Worm (Caenorhabditis elegans) whole organism, L2 larva: Measurements from ENCODE around the gene Y55F3AM.21.

Experiments
- C34F6.9 ChIP-seq: fragments of 150-350 bp; optimal IDR thresholded peaks from 2 replicates; lab custom pipeline; 2014; ENCODE audit warnings: missing biosample characterization, missing genetic modification characterization
- R02D3.7 ChIP-seq: fragments of 150-350 bp; optimal IDR thresholded peaks from 2 replicates; lab custom pipeline; 2014; ENCODE audit warnings: missing biosample characterization, missing genetic modification characterization
- ZK546.5 ChIP-seq: sonication (generic microtip); optimal IDR thresholded peaks from 2 replicates; lab custom pipeline; 2017; ENCODE audit warnings: missing biosample characterization, missing genetic modification characterization
- ceh-82 ChIP-seq: fragments of 150-350 bp; optimal IDR thresholded peaks from 2 replicates; lab custom pipeline; 2014; ENCODE audit warnings: missing biosample characterization, missing genetic modification characterization
- crh-2 ChIP-seq: sonication (generic microtip); optimal IDR thresholded peaks from 2 replicates; lab custom pipeline; 2017; ENCODE audit warnings: missing biosample characterization, missing genetic modification characterization
- elt-3 ChIP-seq: sonication (generic microtip); optimal IDR thresholded peaks from 2 replicates; lab custom pipeline; 2017; ENCODE audit warnings: missing biosample characterization, missing genetic modification characterization
- fos-1 ChIP-seq: fragments of 150-350 bp; optimal IDR thresholded peaks from 2 replicates; lab custom pipeline; 2014; ENCODE audit warnings: missing biosample characterization, missing genetic modification characterization
- gmeb-1 ChIP-seq: fragments of 150-350 bp; optimal IDR thresholded peaks from 2 replicates; lab custom pipeline; 2014; ENCODE audit warnings: missing biosample characterization, missing genetic modification characterization
- lin-11 ChIP-seq: fragments of 150-350 bp; sonication (generic microtip); optimal IDR thresholded peaks from 2 replicates; lab custom pipeline; 2014; ENCODE audit warnings: missing biosample characterization, missing genetic modification characterization, inconsistent platforms, mixed read lengths
- lin-13 ChIP-seq: fragments of 150-350 bp; optimal IDR thresholded peaks from 2 replicates; lab custom pipeline; 2014; ENCODE audit warnings: missing biosample characterization, missing genetic modification reagents, missing genetic modification characterization
- lsy-2 ChIP-seq, 2 experiments: fragments of 150-350 bp in 1 of 2; sonication (generic microtip) in 1 of 2; optimal IDR thresholded peaks; 2 replicates each; lab custom pipeline; 2014 to 2017; ENCODE audit warnings: missing biosample characterization in 2 of 2, missing genetic modification characterization in 2 of 2
- nhr-10 ChIP-seq: sonication (generic microtip); optimal IDR thresholded peaks from 2 replicates; lab custom pipeline; 2017; ENCODE audit warnings: missing biosample characterization, missing genetic modification characterization
- nhr-11 ChIP-seq: fragments of 150-350 bp; optimal IDR thresholded peaks from 2 replicates; lab custom pipeline; 2014; ENCODE audit warnings: missing biosample characterization, missing genetic modification characterization
- nhr-12 ChIP-seq: fragments of 150-350 bp; optimal IDR thresholded peaks from 2 replicates; lab custom pipeline; 2014; ENCODE audit warnings: missing biosample characterization, missing genetic modification characterization
- nhr-129 ChIP-seq: fragments of 150-350 bp; optimal IDR thresholded peaks from 2 replicates; lab custom pipeline; 2014; ENCODE audit warnings: missing biosample characterization, missing genetic modification characterization
- nhr-21 ChIP-seq: fragments of 150-350 bp; optimal IDR thresholded peaks from 2 replicates; lab custom pipeline; 2014; ENCODE audit warnings: missing biosample characterization, missing genetic modification characterization
- nhr-23 ChIP-seq: fragments of 150-350 bp; optimal IDR thresholded peaks from 2 replicates; lab custom pipeline; 2014; ENCODE audit warnings: missing biosample characterization, missing genetic modification reagents, missing genetic modification characterization
- nhr-237 ChIP-seq: fragments of 150-350 bp; optimal IDR thresholded peaks from 2 replicates; lab custom pipeline; 2014; ENCODE audit warnings: missing biosample characterization, missing genetic modification characterization
- nhr-25 ChIP-seq: fragments of 150-350 bp; sonication (generic microtip); optimal IDR thresholded peaks from 3 replicates; lab custom pipeline; 2014; ENCODE audit warnings: missing biosample characterization, missing genetic modification characterization
- nhr-6 ChIP-seq: fragments of 150-350 bp; optimal IDR thresholded peaks from 2 replicates; lab custom pipeline; 2014; ENCODE audit warnings: missing biosample characterization, missing genetic modification characterization
- peb-1 ChIP-seq: fragments of 150-350 bp; optimal IDR thresholded peaks from 2 replicates; lab custom pipeline; 2014; ENCODE audit warnings: missing biosample characterization, missing genetic modification characterization
- skn-1 ChIP-seq: sonication (generic microtip); optimal IDR thresholded peaks from 2 replicates; lab custom pipeline; 2017; ENCODE audit warnings: missing biosample characterization, missing genetic modification characterization
- sma-3 ChIP-seq: sonication (generic microtip); optimal IDR thresholded peaks from 2 replicates; lab custom pipeline; 2016; ENCODE audit warnings: missing genetic modification reagents, missing genetic modification characterization, missing compliant biosample characterization
- sma-9 ChIP-seq, 2 experiments: fragments of 150-350 bp in 1 of 2; sonication (generic microtip) in 1 of 2; optimal IDR thresholded peaks; 2 replicates each; lab custom pipeline; 2014 to 2016; ENCODE audit warnings: missing genetic modification characterization in 2 of 2, mild to moderate bottlenecking in 1 of 2, missing biosample characterization in 1 of 2, missing compliant biosample characterization in 1 of 2, missing genetic modification reagents in 1 of 2, moderate library complexity in 1 of 2
- snpc-4 ChIP-seq: fragments of 150-350 bp; optimal IDR thresholded peaks from 2 replicates; lab custom pipeline; 2014; ENCODE audit warnings: missing biosample characterization, missing genetic modification characterization
- unc-39 ChIP-seq: fragments of 150-350 bp; optimal IDR thresholded peaks from 2 replicates; lab custom pipeline; 2014; ENCODE audit warnings: missing biosample characterization, missing genetic modification characterization
- unc-55 ChIP-seq: fragments of 150-350 bp; sonication (generic microtip); optimal IDR thresholded peaks from 3 replicates; lab custom pipeline; 2014; ENCODE audit warnings: missing biosample characterization, missing genetic modification reagents, missing genetic modification characterization
- unc-62 ChIP-seq: fragments of 150-350 bp; optimal IDR thresholded peaks from 2 replicates; lab custom pipeline; 2014; ENCODE audit warnings: missing biosample characterization, missing genetic modification reagents, missing genetic modification characterization
- ztf-1 ChIP-seq: fragments of 200-800 bp; sonication (Bioruptor generic); conservative IDR thresholded peaks from 2 replicates; pipeline ENCODE4 v1.3.6; 2022; ENCODE audit warnings: missing genetic modification characterization, missing compliant biosample characterization
- ztf-11 ChIP-seq: sonication (generic microtip); optimal IDR thresholded peaks from 2 replicates; lab custom pipeline; 2017; ENCODE audit warnings: missing biosample characterization, missing genetic modification characterization
- ztf-4 ChIP-seq: fragments of 150-350 bp; optimal IDR thresholded peaks from 2 replicates; lab custom pipeline; 2014; ENCODE audit warnings: missing biosample characterization, missing genetic modification characterization

Gene Y55F3AM.21

ce11 chrIV:1064289-1064848 is 12.9 kb upstream of the Y55F3AM.21 start:
- TF ChIP-seq sma-9 (GFP tag; optimal IDR thresholded peaks at IDR 0.05; lab: Kevin White, UChicago) (no peak), sma-9 (tag; optimal IDR thresholded peaks at IDR 0.05; lab: Kevin White, UChicago) (no peak), lin-11 (tag; lab: Kevin White, UChicago) (peak; percentile 1), ceh-82 (tag; lab: Kevin White, UChicago) (no peak), snpc-4 (tag; lab: Kevin White, UChicago) (no peak)
- TF ChIP-seq, all 48 proteins: peak for 1

- TF ChIP-seq unc-55 (GFP tag; lab: Kevin White, UChicago) (no peak), ztf-11 (tag; lab: Kevin White, UChicago) (no peak), elt-3 (tag; lab: Kevin White, UChicago) (no peak), skn-1 (tag; lab: Kevin White, UChicago) (no peak), ceh-82 (tag; lab: Kevin White, UChicago) (no peak), nhr-10 (tag; lab: Kevin White, UChicago) (no peak), nhr-237 (tag; lab: Kevin White, UChicago) (no peak)
Measured at ce11 chrIV:1063058-1063457, 11.6 kb upstream of the Y55F3AM.21 start.

DNA sequence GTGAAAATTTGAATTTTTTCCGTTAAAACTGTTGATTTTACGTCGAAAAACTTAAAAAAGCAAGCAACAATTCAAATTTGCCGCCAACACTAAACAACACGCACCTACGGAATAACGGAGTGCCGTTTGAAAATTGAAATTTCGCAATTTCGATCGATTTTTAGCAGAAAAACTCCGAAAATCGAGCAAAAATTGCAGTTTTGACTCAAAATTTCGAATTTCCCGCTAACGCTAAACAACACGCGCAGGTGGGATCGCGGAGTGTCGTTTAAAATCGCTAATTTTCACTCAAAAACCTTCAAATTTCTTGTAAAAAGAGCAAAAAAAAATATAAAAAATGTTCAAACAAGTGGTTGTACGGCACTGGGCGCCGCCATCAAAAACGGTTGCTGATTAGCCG is 7.0 kb upstream of the Y55F3AM.21 start:
- TF ChIP-seq C34F6.9 (tag; lab: Kevin White, UChicago) = no peak
- no peak for TF ChIP-seq skn-1 (tag; lab: Kevin White, UChicago)
- no peak for TF ChIP-seq nhr-21
- no peak for TF ChIP-seq elt-3 (tag; lab: Kevin White, UChicago)
- no peak for TF ChIP-seq ztf-4
- TF ChIP-seq nhr-11 (tag; lab: Kevin White, UChicago) = no peak
- TF ChIP-seq nhr-23 (tag; lab: Kevin White, UChicago) = no peak
- no peak for TF ChIP-seq unc-62 (GFP tag; lab: Kevin White, UChicago)
- no peak for TF ChIP-seq ZK546.5 (tag; lab: Kevin White, UChicago)
- TF ChIP-seq snpc-4 (tag; lab: Kevin White, UChicago) = no peak
- TF ChIP-seq, all 48 proteins: peak for 0

ce11 chrIV:1056263-1056942 is 4.9 kb upstream of the Y55F3AM.21 start, which contains the start of the genes Y55F3AM.13 and mrps-25:
Gene Y55F3AM.13 (minus strand): TSS chrIV:1056313.
Gene mrps-25 (plus strand): TSS chrIV:1056892.
- TF ChIP-seq lin-13 (GFP tag; lab: Kevin White, UChicago) (peak; percentile 5), C34F6.9 (tag; lab: Kevin White, UChicago) (peak; percentile 45), gmeb-1 (tag; lab: Kevin White, UChicago) (peak; percentile 63), ztf-4 (no peak), fos-1 (tag; lab: Kevin White, UChicago) (no peak), R02D3.7 (tag; lab: Kevin White, UChicago) (peak; percentile 90), nhr-6 (no peak), lsy-2 (tag; optimal IDR thresholded peaks at IDR 0.05; lab: Kevin White, UChicago) (peak; percentile 9 to 75), nhr-25 (peak; percentile 48), sma-3 (GFP tag; lab: Kevin White, UChicago) (peak; percentile 48), unc-55 (GFP tag; lab: Kevin White, UChicago) (peak; percentile 68), crh-2 (tag; lab: Kevin White, UChicago) (peak; percentile 26)

DNA sequence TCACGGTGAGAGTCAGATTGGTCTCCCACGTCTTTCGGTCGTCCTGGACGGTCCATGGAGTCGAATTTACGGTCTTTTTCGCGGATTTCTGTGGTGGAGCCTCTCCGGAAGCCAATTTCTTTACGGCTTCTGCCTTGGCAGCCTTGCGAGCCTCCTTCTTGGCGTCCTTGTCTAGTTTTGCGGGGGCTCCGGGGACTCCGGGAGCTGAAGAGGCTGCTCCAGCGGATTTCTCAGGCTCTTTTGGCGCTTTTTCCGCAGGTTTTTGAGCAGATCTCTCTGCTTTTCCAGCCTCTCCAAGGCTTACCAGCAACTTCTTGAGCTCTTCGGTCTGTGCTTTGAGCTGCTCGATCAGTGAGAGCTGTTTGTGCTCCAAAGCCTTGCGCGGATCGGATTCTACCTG is 4.2 kb upstream of the Y55F3AM.21 start:
- TF ChIP-seq skn-1 (tag; lab: Kevin White, UChicago) = no peak
- no peak for TF ChIP-seq ZK546.5 (tag; lab: Kevin White, UChicago)
- TF ChIP-seq lsy-2 (tag; optimal IDR thresholded peaks at IDR 0.05; lab: Kevin White, UChicago) = no peak
- no peak for TF ChIP-seq nhr-237 (tag; lab: Kevin White, UChicago)
- no peak for TF ChIP-seq nhr-12 (tag; lab: Kevin White, UChicago)

DNA sequence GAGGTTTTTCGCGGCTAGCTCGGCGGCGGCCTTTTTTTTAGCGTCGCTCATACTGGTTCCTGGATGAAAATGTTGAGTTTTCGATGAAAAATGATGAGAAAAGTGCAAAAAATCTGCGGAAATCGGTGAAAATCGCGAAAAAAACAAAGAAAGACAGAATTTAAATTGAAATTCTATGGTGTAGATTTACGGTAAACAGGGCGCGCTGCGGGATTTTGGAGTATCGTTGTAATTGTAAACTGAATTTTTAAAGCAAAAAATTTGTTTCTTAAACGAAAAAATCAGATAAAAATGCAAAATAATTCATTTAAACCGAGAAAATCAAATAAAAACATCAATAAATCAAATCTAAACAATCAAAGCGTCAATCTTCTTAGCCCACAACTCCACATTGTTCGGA is 3.2 kb upstream of the Y55F3AM.21 start, which contains the start of gene dcap-1:
TSS of gene dcap-1 (minus strand) at position 59 of the 400 bp plus-strand sequence.
- TF ChIP-seq nhr-129 (tag; lab: Kevin White, UChicago) = peak; percentile 13
- TF ChIP-seq unc-55 (GFP tag; lab: Kevin White, UChicago) = peak; percentile 51
- peak; percentile 22 for TF ChIP-seq C34F6.9 (tag; lab: Kevin White, UChicago)
- TF ChIP-seq gmeb-1 (tag; lab: Kevin White, UChicago) = peak; percentile 4
- TF ChIP-seq unc-39 (tag; lab: Kevin White, UChicago) = no peak
- no peak for TF ChIP-seq peb-1 (tag; lab: Kevin White, UChicago)
- no peak for TF ChIP-seq ZK546.5 (tag; lab: Kevin White, UChicago)
- peak; percentile 24 to 55 for TF ChIP-seq lsy-2 (tag; optimal IDR thresholded peaks at IDR 0.05; lab: Kevin White, UChicago)
- no peak for TF ChIP-seq ztf-1 (GFP tag; lab: Robert Waterston, UW)
- peak; percentile 18 for TF ChIP-seq crh-2 (tag; lab: Kevin White, UChicago)
- TF ChIP-seq R02D3.7 (tag; lab: Kevin White, UChicago) = peak; percentile 93
